Worm (Caenorhabditis elegans) whole organism, L4 larva: ENCODE data around the gene Y47D3A.34.

ENCODE experiments used
- ama-1 ChIP-seq: fragments of 150-350 bp; optimal IDR thresholded peaks from 2 replicates; lab custom pipeline; 2014; ENCODE audit warnings: inconsistent platforms, mixed read lengths
- daf-12 ChIP-seq: fragments of 150-350 bp; optimal IDR thresholded peaks from 2 replicates; lab custom pipeline; 2014; ENCODE audit warnings: missing biosample characterization, missing genetic modification reagents, missing genetic modification characterization
- lin-29 ChIP-seq: fragments of 200-800 bp; sonication (Bioruptor generic); IDR thresholded peaks from 2 replicates; pipeline ENCODE4 v1.3.6; 2022; ENCODE audit warnings: missing genetic modification reagents, missing genetic modification characterization, missing compliant biosample characterization
- pha-4 ChIP-seq, 2 experiments: fragments of 150-350 bp in 1 of 2; fragments of 200-800 bp in 1 of 2; sonication (Bioruptor generic) in 1 of 2; IDR thresholded peaks in 1 of 2; optimal IDR thresholded peaks in 1 of 2; 2 replicates each; pipeline versions ENCODE4 v1.3.6 to Lab custom; 2014 to 2022; ENCODE audit warnings: missing genetic modification characterization in 2 of 2, missing genetic modification reagents in 2 of 2, missing biosample characterization in 1 of 2, missing compliant biosample characterization in 1 of 2
- unc-39 ChIP-seq: sonication (generic microtip); optimal IDR thresholded peaks from 2 replicates; lab custom pipeline; 2017; ENCODE audit warnings: missing biosample characterization, missing genetic modification characterization
- zag-1 ChIP-seq: fragments of 150-350 bp; optimal IDR thresholded peaks from 2 replicates; lab custom pipeline; 2014; ENCODE audit warnings: missing biosample characterization, missing genetic modification characterization

ce11 chrIII:11269206-11269605 is 34.5 kb upstream of the Y47D3A.34 start:
- TF ChIP-seq lin-29 (no peak), daf-12 (tag; lab: Kevin White, UChicago) (no peak), unc-39 (no peak), pha-4 (GFP tag; IDR thresholded peaks at IDR 0.05; lab: Robert Waterston, UW) (no peak), pha-4 (tag; optimal IDR thresholded peaks at IDR 0.05; lab: Kevin White, UChicago) (no peak), zag-1 (no peak), ama-1 (lab: Kevin White, UChicago) (no peak)
